Fruit fly (Drosophila melanogaster) whole organism, embryonic: ENCODE data around the gene RfC3.

Experiments used
- Atf-2 ChIP-seq: fragments of 200-800 bp; sonication (Bioruptor generic); optimal IDR thresholded peaks from 2 replicates; lab custom pipeline; 2016; ENCODE audit warnings: missing biosample characterization, missing genetic modification characterization
- Atf3 ChIP-seq: fragments of 200-800 bp; sonication (Bioruptor generic); optimal IDR thresholded peaks from 3 replicates; lab custom pipeline; 2016; ENCODE audit warnings: missing biosample characterization, missing genetic modification characterization
- CG12071 ChIP-seq: fragments of 200-800 bp; sonication (Bioruptor generic); optimal IDR thresholded peaks from 3 replicates; lab custom pipeline; 2018; ENCODE audit warnings: missing biosample characterization, mild to moderate bottlenecking, missing genetic modification characterization
- CG12299 ChIP-seq: fragments of 200-800 bp; sonication (Bioruptor generic); optimal IDR thresholded peaks from 2 replicates; lab custom pipeline; 2018; ENCODE audit warnings: missing biosample characterization, mild to moderate bottlenecking, missing genetic modification characterization
- CG1233 ChIP-seq: fragments of 200-800 bp; sonication (Bioruptor generic); optimal IDR thresholded peaks from 4 replicates; lab custom pipeline; 2018; ENCODE audit warnings: missing biosample characterization, mild to moderate bottlenecking, missing genetic modification characterization
- CG12391 ChIP-seq: fragments of 200-800 bp; sonication (Bioruptor generic); optimal IDR thresholded peaks from 3 replicates; lab custom pipeline; 2018; ENCODE audit warnings: missing biosample characterization, mild to moderate bottlenecking, missing genetic modification characterization, moderate library complexity
- CG13287 ChIP-seq: fragments of 200-800 bp; sonication (Bioruptor generic); IDR thresholded peaks from 2 replicates; pipeline ENCODE4 v1.3.6; 2022; ENCODE audit warnings: missing biosample characterization, missing genetic modification characterization; ENCODE audit not compliant: partially characterized antibody
- CG14441 ChIP-seq: fragments of 200-800 bp; sonication (Bioruptor generic); IDR thresholded peaks from 2 replicates; pipeline ENCODE4 v1.3.6; 2022; ENCODE audit warnings: missing biosample characterization, missing genetic modification characterization
- CG17361 ChIP-seq: fragments of 200-800 bp; sonication (Bioruptor generic); IDR thresholded peaks from 3 replicates; pipeline ENCODE4 v1.3.6; 2022; ENCODE audit warnings: missing biosample characterization, missing genetic modification characterization
- CG17385 ChIP-seq: fragments of 200-800 bp; sonication (Bioruptor generic); optimal IDR thresholded peaks from 3 replicates; lab custom pipeline; 2018; ENCODE audit warnings: missing biosample characterization, mild to moderate bottlenecking, missing genetic modification characterization
- CG1792 ChIP-seq: fragments of 200-800 bp; sonication (Bioruptor generic); optimal IDR thresholded peaks from 2 replicates; lab custom pipeline; 2016; ENCODE audit warnings: missing biosample characterization, missing genetic modification characterization
- CG2875 ChIP-seq: fragments of 200-800 bp; sonication (Bioruptor generic); optimal IDR thresholded peaks from 2 replicates; lab custom pipeline; 2017; ENCODE audit warnings: missing biosample characterization, mild to moderate bottlenecking, missing genetic modification characterization, missing genetic modification reagents
- CG3065 ChIP-seq: fragments of 200-800 bp; sonication (Bioruptor generic); optimal IDR thresholded peaks from 2 replicates; lab custom pipeline; 2016; ENCODE audit warnings: missing biosample characterization, missing genetic modification characterization
- CG31224 ChIP-seq: fragments of 200-800 bp; sonication (Bioruptor generic); IDR thresholded peaks from 2 replicates; pipeline ENCODE4 v1.3.6; 2022; ENCODE audit warnings: missing biosample characterization, missing genetic modification characterization
- CG31365 ChIP-seq: fragments of 200-800 bp; sonication (Bioruptor generic); optimal IDR thresholded peaks from 2 replicates; lab custom pipeline; 2018; ENCODE audit warnings: missing biosample characterization, mild to moderate bottlenecking, missing genetic modification characterization
- CG31441 ChIP-seq: fragments of 200-800 bp; sonication (Bioruptor generic); IDR thresholded peaks from 2 replicates; pipeline ENCODE4 v1.3.6; 2022; ENCODE audit warnings: missing biosample characterization, missing genetic modification characterization
- CG32767 ChIP-seq: fragments of 200-800 bp; sonication (Bioruptor generic); IDR thresholded peaks from 2 replicates; pipeline ENCODE4 v1.3.6; 2022; ENCODE audit warnings: missing biosample characterization, missing genetic modification characterization
- CG3281 ChIP-seq: fragments of 200-800 bp; sonication (Bioruptor generic); optimal IDR thresholded peaks from 3 replicates; lab custom pipeline; 2017; ENCODE audit warnings: missing biosample characterization, mild to moderate bottlenecking, missing genetic modification characterization
- CG4404 ChIP-seq: fragments of 200-800 bp; sonication (Bioruptor generic); IDR thresholded peaks from 2 replicates; pipeline ENCODE4 v1.3.6; 2022; ENCODE audit warnings: missing biosample characterization, missing genetic modification characterization
- CG7839 ChIP-seq: fragments of 200-800 bp; sonication (Bioruptor generic); optimal IDR thresholded peaks from 3 replicates; lab custom pipeline; 2018; ENCODE audit warnings: missing biosample characterization, mild to moderate bottlenecking, missing genetic modification characterization, moderate library complexity
- CG7963 ChIP-seq: fragments of 200-800 bp; sonication (Bioruptor generic); IDR thresholded peaks from 3 replicates; pipeline ENCODE4 v1.3.6; 2022; ENCODE audit warnings: missing biosample characterization, missing genetic modification characterization; ENCODE audit not compliant: partially characterized antibody
- CG8478 ChIP-seq: fragments of >200 bp; optimal IDR thresholded peaks from 2 replicates; lab custom pipeline; 2018
- CkIIα-i1 ChIP-seq: fragments of 200-800 bp; sonication (Bioruptor generic); IDR thresholded peaks from 2 replicates; pipeline ENCODE4 v1.3.6; 2022; ENCODE audit warnings: missing biosample characterization, missing genetic modification characterization
- Dfd ChIP-seq, 2 experiments: fragments of >200 bp; optimal IDR thresholded peaks; 2 replicates each; lab custom pipeline; 2017; ENCODE audit warnings: missing biosample characterization in 2 of 2, missing genetic modification characterization in 2 of 2
- Dip3 ChIP-seq: fragments of 200-800 bp; sonication (Bioruptor generic); optimal IDR thresholded peaks from 3 replicates; lab custom pipeline; 2016; ENCODE audit warnings: missing biosample characterization, missing genetic modification characterization
- Dref ChIP-seq: fragments of 200-800 bp; sonication (Bioruptor generic); IDR thresholded peaks from 2 replicates; pipeline ENCODE4 v1.3.6; 2022; ENCODE audit warnings: missing biosample characterization, missing genetic modification characterization
- Hmx ChIP-seq: fragments of 200-800 bp; sonication (Bioruptor generic); optimal IDR thresholded peaks from 2 replicates; lab custom pipeline; 2016; ENCODE audit warnings: missing biosample characterization, missing genetic modification characterization
- Hr78 ChIP-seq, 2 experiments: fragments of 200-800 bp in 1 of 2; fragments of >200 bp in 1 of 2; sonication (Bioruptor generic) in 1 of 2; optimal IDR thresholded peaks; 2 replicates each; lab custom pipeline; 2017 to 2019; ENCODE audit warnings: missing biosample characterization in 2 of 2, missing genetic modification characterization in 2 of 2, mild to moderate bottlenecking in 1 of 2, moderate library complexity in 1 of 2
- PHDP ChIP-seq: fragments of 200-800 bp; sonication (Bioruptor generic); optimal IDR thresholded peaks from 3 replicates; lab custom pipeline; 2018; ENCODE audit warnings: missing biosample characterization, mild to moderate bottlenecking, missing genetic modification characterization, moderate library complexity
- Rfx ChIP-seq: fragments of 200-800 bp; sonication (Bioruptor generic); IDR thresholded peaks from 2 replicates; pipeline ENCODE4 v1.3.6; 2022; ENCODE audit warnings: missing biosample characterization, missing genetic modification characterization
- Scr ChIP-seq: fragments of 200-800 bp; sonication (Bioruptor generic); IDR thresholded peaks from 2 replicates; pipeline ENCODE4 v1.3.6; 2022; ENCODE audit warnings: missing biosample characterization, missing genetic modification characterization; ENCODE audit not compliant: partially characterized antibody
- Xbp1 ChIP-seq: fragments of 200-800 bp; sonication (Bioruptor generic); optimal IDR thresholded peaks from 3 replicates; lab custom pipeline; 2016; ENCODE audit warnings: missing biosample characterization, mild to moderate bottlenecking, missing genetic modification characterization
- ac ChIP-seq: fragments of 200-800 bp; sonication (Bioruptor generic); optimal IDR thresholded peaks from 3 replicates; lab custom pipeline; 2017; ENCODE audit warnings: missing biosample characterization, mild to moderate bottlenecking, missing genetic modification characterization
- amos ChIP-seq: fragments of 200-800 bp; sonication (Bioruptor generic); IDR thresholded peaks from 2 replicates; pipeline ENCODE4 v1.3.6; 2022; ENCODE audit warnings: missing biosample characterization, missing genetic modification characterization; ENCODE audit not compliant: partially characterized antibody
- aop ChIP-seq: fragments of 200-800 bp; sonication (Bioruptor generic); IDR thresholded peaks from 2 replicates; pipeline ENCODE4 v1.3.6; 2022; ENCODE audit warnings: missing biosample characterization, missing genetic modification characterization
- ash1 ChIP-seq: fragments of 200-800 bp; sonication (Bioruptor generic); optimal IDR thresholded peaks from 2 replicates; lab custom pipeline; 2018; ENCODE audit warnings: missing biosample characterization, mild to moderate bottlenecking, missing genetic modification characterization
- cad ChIP-seq: fragments of >200 bp; optimal IDR thresholded peaks from 2 replicates; lab custom pipeline; 2017; ENCODE audit warnings: missing biosample characterization, missing genetic modification characterization
- fru ChIP-seq: fragments of >200 bp; optimal IDR thresholded peaks from 2 replicates; lab custom pipeline; 2017
- gfzf ChIP-seq: fragments of 200-800 bp; sonication (Bioruptor generic); optimal IDR thresholded peaks from 2 replicates; lab custom pipeline; 2016; ENCODE audit warnings: missing biosample characterization, mild to moderate bottlenecking, missing genetic modification characterization, moderate library complexity
- maf-S ChIP-seq: fragments of 200-800 bp; sonication (Bioruptor generic); optimal IDR thresholded peaks from 2 replicates; lab custom pipeline; 2016; ENCODE audit warnings: missing biosample characterization, missing genetic modification characterization
- mirr ChIP-seq: fragments of 200-800 bp; sonication (Bioruptor generic); optimal IDR thresholded peaks from 3 replicates; lab custom pipeline; 2018; ENCODE audit warnings: missing biosample characterization, mild to moderate bottlenecking, missing genetic modification characterization
- pnt ChIP-seq: fragments of 200-800 bp; sonication (Bioruptor generic); optimal IDR thresholded peaks from 3 replicates; lab custom pipeline; 2016; ENCODE audit warnings: missing biosample characterization, missing genetic modification characterization
- sc ChIP-seq, 3 experiments: fragments of >200 bp in 2 of 3; fragments of 200-800 bp in 1 of 3; sonication (Bioruptor generic) in 1 of 3; optimal IDR thresholded peaks; 2 replicates in 2 of 3; 3 replicates in 1 of 3; lab custom pipeline; 2017; ENCODE audit warnings: mild to moderate bottlenecking in 1 of 3, missing biosample characterization in 1 of 3, missing genetic modification characterization in 1 of 3, missing genetic modification reagents in 1 of 3
- sens ChIP-seq: fragments of 200-800 bp; sonication (Bioruptor generic); peaks from one replicate; lab custom pipeline; 2016; ENCODE audit warnings: missing biosample characterization, missing genetic modification characterization
- tgo ChIP-seq: fragments of 200-800 bp; sonication (Bioruptor generic); IDR thresholded peaks from 3 replicates; pipeline ENCODE4 v1.3.6; 2022; ENCODE audit warnings: missing biosample characterization, missing genetic modification characterization
- tna ChIP-seq: fragments of 200-800 bp; sonication (Bioruptor generic); IDR thresholded peaks from 2 replicates; pipeline ENCODE4 v1.3.6; 2022; ENCODE audit warnings: missing biosample characterization, missing genetic modification characterization; ENCODE audit not compliant: partially characterized antibody
- tup ChIP-seq: fragments of 200-800 bp; sonication (Bioruptor generic); optimal IDR thresholded peaks from 2 replicates; lab custom pipeline; 2016; ENCODE audit warnings: missing biosample characterization, mild to moderate bottlenecking, missing genetic modification characterization, moderate library complexity
- wek ChIP-seq: fragments of 200-800 bp; sonication (Bioruptor generic); optimal IDR thresholded peaks from 3 replicates; lab custom pipeline; 2018; ENCODE audit warnings: missing biosample characterization, mild to moderate bottlenecking, missing genetic modification characterization, moderate library complexity

The RfC3 gene

dm6 chr2L:10387869-10388726, 30.9 kb upstream of the RfC3 start, which contains the start of gene da (continued):
- TF ChIP-seq CG31441 (GFP tag; lab: Robert Waterston, UW) (peak; percentile 53; the same call in 1 of the 2 replicates), CkIIα-i1 (GFP tag; lab: Robert Waterston, UW) (no peak), CG12391 (peak; percentile 83), Dip3 (peak; percentile 45), CG12071 (GFP tag; lab: Kevin White, UChicago) (no peak), CG3065 (no peak), cad (GFP tag; lab: Kevin White, UChicago) (no peak), tgo (GFP tag; lab: Robert Waterston, UW) (peak; percentile 57; the same call in 1 of the 3 replicates), sc (optimal IDR thresholded peaks at IDR 0.05; lab: Kevin White, UChicago) (no peak), sc (GFP tag; optimal IDR thresholded peaks at IDR 0.05; lab: Kevin White, UChicago) (no peak), aop (GFP tag; lab: Robert Waterston, UW) (no peak), Hmx (GFP tag; lab: Kevin White, UChicago) (peak; percentile 49), Atf-2 (no peak), Atf3 (GFP tag; lab: Kevin White, UChicago) (peak; percentile 72), Dref (peak; percentile 92), CG13287 (peak; percentile 64), Rfx (GFP tag; lab: Robert Waterston, UW) (peak; percentile 75), CG8478 (lab: Kevin White, UChicago) (no peak), wek (GFP tag; lab: Kevin White, UChicago) (peak; percentile 15), CG31365 (tag; lab: Kevin White, UChicago) (no peak), CG32767 (GFP tag; lab: Robert Waterston, UW) (peak; percentile 30; the same call in 1 of the 2 replicates), tup (GFP tag; lab: Kevin White, UChicago) (no peak), CG7839 (tag; lab: Kevin White, UChicago) (peak; percentile 61), CG17385 (GFP tag; lab: Kevin White, UChicago) (peak; percentile 26), Dfd (GFP tag; optimal IDR thresholded peaks at IDR 0.05; lab: Kevin White, UChicago) (peak in 1 of 2 experiments; percentile 43), ac (no peak), CG17361 (GFP tag; lab: Robert Waterston, UW) (peak; percentile 58; the same call in 1 of the 3 replicates), CG1233 (GFP tag; lab: Kevin White, UChicago) (no peak), amos (GFP tag; lab: Robert Waterston, UW) (peak; percentile 66; the same call in 1 of the 2 replicates), maf-S (GFP tag; lab: Kevin White, UChicago) (peak; percentile 42), PHDP (tag; lab: Kevin White, UChicago) (peak; percentile 68), fru (lab: Kevin White, UChicago) (no peak), ash1 (GFP tag; lab: Kevin White, UChicago) (peak; percentile 6), CG3281 (GFP tag; lab: Kevin White, UChicago) (peak; percentile 10), Xbp1 (peak; percentile 73), gfzf (peak; percentile 21), Scr (GFP tag; lab: Robert Waterston, UW) (peak; percentile 59), pnt (GFP tag; lab: Kevin White, UChicago) (peak; percentile 26), CG4404 (GFP tag; lab: Robert Waterston, UW) (no peak), mirr (GFP tag; lab: Kevin White, UChicago) (no peak), Hr78 (GFP tag; optimal IDR thresholded peaks at IDR 0.05; lab: Kevin White, UChicago) (peak in 1 of 2 experiments; percentile 8), CG14441 (peak; percentile 59), CG7963 (GFP tag; lab: Robert Waterston, UW) (peak; percentile 44; the same call in 1 of the 3 replicates), CG2875 (GFP tag; lab: Kevin White, UChicago) (peak; percentile 25), CG1792 (GFP tag; lab: Kevin White, UChicago) (peak; percentile 34), tna (GFP tag; lab: Robert Waterston, UW) (peak; percentile 13; the same call in 1 of the 2 replicates), CG12299 (tag; lab: Kevin White, UChicago) (no peak), CG31224 (GFP tag; lab: Robert Waterston, UW) (peak; percentile 40; the same call in 1 of the 2 replicates), sens (GFP tag; lab: Kevin White, UChicago) (peak; percentile 94)
